Fruit fly (Drosophila melanogaster): ENCODE results near the gene CG14391.
A peak's percentile ranks its signal among the peaks of the same experiment; 100 is the strongest.

The CG14391 gene

DNA sequence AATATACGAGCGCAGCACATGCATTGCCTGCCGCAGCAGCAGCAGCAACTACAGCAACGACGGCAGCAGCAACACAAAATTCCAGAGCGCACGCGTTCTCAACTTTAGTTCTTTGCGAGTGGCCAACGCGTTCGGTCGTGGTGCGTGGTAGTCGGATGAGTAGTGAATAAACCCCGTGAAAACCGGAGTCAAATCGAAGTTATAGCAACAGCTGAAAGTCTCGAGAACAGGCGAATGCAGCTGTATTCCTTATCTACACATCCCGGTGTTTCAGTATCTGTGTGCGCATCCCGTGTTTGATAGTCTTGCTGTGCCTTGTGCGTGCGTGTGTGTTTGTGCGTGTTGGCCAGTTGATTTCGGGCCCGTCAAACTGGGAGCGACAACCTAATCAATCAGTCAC is 46.7 kb downstream of the CG14391 start, which contains the start of gene Dtg (continued):
- TF ChIP-seq al (GFP tag; IDR thresholded peaks at IDR 0.05) (no peak), br (optimal IDR thresholded peaks at IDR 0.05) (no peak), Aef1 (GFP tag; IDR thresholded peaks at IDR 0.05) (no peak), stc (GFP tag; IDR thresholded peaks at IDR 0.05) (no peak), dm (GFP tag; optimal IDR thresholded peaks at IDR 0.05) (peak; percentile 6), CG30020 (tag; optimal IDR thresholded peaks at IDR 0.05) (no peak), schlank (tag; optimal IDR thresholded peaks at IDR 0.05) (no peak), ci (GFP tag; IDR thresholded peaks at IDR 0.05) (0 out of 3 replicates have a peak, but pooled peaks have one; percentile 52), Fer2 (tag; optimal IDR thresholded peaks at IDR 0.05) (no peak), fd64A (GFP tag; optimal IDR thresholded peaks at IDR 0.05) (no peak), CG15601 (tag; optimal IDR thresholded peaks at IDR 0.05) (peak; percentile 2), CG13296 (GFP tag; optimal IDR thresholded peaks at IDR 0.05) (no peak), danr (GFP tag; IDR thresholded peaks at IDR 0.05) (no peak), HLH4C (GFP tag; IDR thresholded peaks at IDR 0.05; ENCODE audit: partially characterized antibody) (no peak), CG11085 (GFP tag; IDR thresholded peaks at IDR 0.05) (no peak), CG13424 (tag; optimal IDR thresholded peaks at IDR 0.05) (no peak), CG13894 (tag; optimal IDR thresholded peaks at IDR 0.05) (no peak), Sry-δ (GFP tag; optimal IDR thresholded peaks at IDR 0.05) (no peak), Lpt (GFP tag; optimal IDR thresholded peaks at IDR 0.05) (no peak), abd-A (tag; optimal IDR thresholded peaks at IDR 0.05) (no peak), MTF-1 (GFP tag; optimal IDR thresholded peaks at IDR 0.05; ENCODE audit: borderline replicate concordance) (peak; percentile 31), CG11504 (tag; optimal IDR thresholded peaks at IDR 0.05) (peak; percentile 5), H2.0 (GFP tag; IDR thresholded peaks at IDR 0.05) (no peak), Hey (tag; optimal IDR thresholded peaks at IDR 0.05) (no peak), Deaf1 (tag; optimal IDR thresholded peaks at IDR 0.05) (peak; percentile 30), kay (GFP tag; optimal IDR thresholded peaks at IDR 0.05) (no peak), B-H2 (GFP tag; optimal IDR thresholded peaks at IDR 0.05) (no peak), nom (GFP tag; optimal IDR thresholded peaks at IDR 0.05) (peak; percentile 18), CG12659 (GFP tag; optimal IDR thresholded peaks at IDR 0.05) (no peak), CG10147 (GFP tag; optimal IDR thresholded peaks at IDR 0.05) (no peak), CG4328 (GFP tag; optimal IDR thresholded peaks at IDR 0.05) (no peak), CG15269 (tag; optimal IDR thresholded peaks at IDR 0.05) (no peak), CG8924 (tag; optimal IDR thresholded peaks at IDR 0.05) (peak; percentile 10), CG2712 (tag; optimal IDR thresholded peaks at IDR 0.05) (peak; percentile 7), vvl (GFP tag; IDR thresholded peaks at IDR 0.05) (no peak), Med (GFP tag) (peak; percentile 77), ssp (GFP tag; IDR thresholded peaks at IDR 0.05) (no peak), CG9727 (GFP tag; optimal IDR thresholded peaks at IDR 0.05) (peak; percentile 0), twi (tag; optimal IDR thresholded peaks at IDR 0.05) (peak; percentile 70), Scr (GFP tag; IDR thresholded peaks at IDR 0.05; ENCODE audit: partially characterized antibody) (no peak), hth (optimal IDR thresholded peaks at IDR 0.05) (peak; percentile 7), CG2889 (GFP tag; IDR thresholded peaks at IDR 0.05) (no peak), HHEX (GFP tag; optimal IDR thresholded peaks at IDR 0.05) (no peak), CG12104 (GFP tag; optimal IDR thresholded peaks at IDR 0.05) (no peak), BEAF-32 (GFP tag; optimal IDR thresholded peaks at IDR 0.05) (no peak), CG6854 (GFP tag; optimal IDR thresholded peaks at IDR 0.05) (no peak)
